Worm (Caenorhabditis elegans) whole organism, young adult: Measurements from ENCODE around the gene sri-48.
"Not testable (repeated sequence)": the region's sequence is repeated elsewhere in the genome, so short reads cannot be mapped to it uniquely, and the experiment has no call there.

Experiments used
- B0019.2 ChIP-seq: fragments of 200-800 bp; sonication (Bioruptor generic); conservative IDR thresholded peaks from 2 replicates; pipeline ENCODE4 v1.3.6; 2022; ENCODE audit warnings: missing genetic modification reagents, missing genetic modification characterization, missing compliant biosample characterization
- B0336.3 ChIP-seq: fragments of 200-800 bp; sonication (Bioruptor generic); IDR thresholded peaks from 2 replicates; pipeline ENCODE4 v1.3.6; 2022; ENCODE audit warnings: missing genetic modification characterization, missing compliant biosample characterization
- F37B4.10 ChIP-seq: fragments of 200-800 bp; sonication (Bioruptor generic); IDR thresholded peaks from 2 replicates; pipeline ENCODE4 v1.3.6; 2022; ENCODE audit warnings: missing genetic modification characterization, missing compliant biosample characterization
- F39B2.1 ChIP-seq: fragments of 200-800 bp; sonication (Bioruptor generic); IDR thresholded peaks from 2 replicates; pipeline ENCODE4 v1.3.6; 2022; ENCODE audit warnings: missing genetic modification reagents, missing genetic modification characterization, missing compliant biosample characterization
- F57C9.4 ChIP-seq: sonication (generic microtip); optimal IDR thresholded peaks from 2 replicates; lab custom pipeline; 2017; ENCODE audit warnings: mild to moderate bottlenecking, missing genetic modification characterization, missing compliant biosample characterization
- T26A5.8 ChIP-seq: sonication (generic microtip); optimal IDR thresholded peaks from 2 replicates; lab custom pipeline; 2016; ENCODE audit warnings: missing genetic modification characterization, missing compliant biosample characterization
- bed-2 ChIP-seq: fragments of 200-800 bp; sonication (Bioruptor generic); IDR thresholded peaks from 2 replicates; pipeline ENCODE4 v1.3.6; 2022; ENCODE audit warnings: missing genetic modification reagents, missing genetic modification characterization, missing compliant biosample characterization
- ceh-58 ChIP-seq: fragments of 200-800 bp; sonication (Bioruptor generic); IDR thresholded peaks from 2 replicates; pipeline ENCODE4 v1.3.6; 2022; ENCODE audit warnings: missing genetic modification characterization, missing compliant biosample characterization
- ceh-91 ChIP-seq: fragments of 200-800 bp; sonication (Bioruptor generic); IDR thresholded peaks from 2 replicates; pipeline ENCODE4 v1.3.6; 2022; ENCODE audit warnings: missing genetic modification reagents, missing genetic modification characterization, missing compliant biosample characterization
- die-1 ChIP-seq: sonication (generic microtip); optimal IDR thresholded peaks from 2 replicates; lab custom pipeline; 2016; ENCODE audit warnings: missing genotype, mild to moderate bottlenecking, missing genetic modification characterization, missing compliant biosample characterization
- dox-1 ChIP-seq: fragments of 200-800 bp; sonication (Bioruptor generic); IDR thresholded peaks from 2 replicates; pipeline ENCODE4 v1.3.6; 2022; ENCODE audit warnings: missing genetic modification reagents, missing genetic modification characterization, missing compliant biosample characterization
- ekl-4 ChIP-seq: fragments of 200-800 bp; sonication (Bioruptor generic); IDR thresholded peaks from 2 replicates; pipeline ENCODE4 v1.3.6; 2022; ENCODE audit warnings: missing genetic modification reagents, missing genetic modification characterization, missing compliant biosample characterization
- lin-26 ChIP-seq: fragments of 200-800 bp; sonication (Bioruptor generic); IDR thresholded peaks from 2 replicates; pipeline ENCODE4 v1.3.6; 2022; ENCODE audit warnings: missing genetic modification reagents, missing genetic modification characterization, missing compliant biosample characterization
- lin-35 ChIP-seq, 3 experiments: fragments of 150-350 bp in 2 of 3; sonication (generic microtip) in 1 of 3; optimal IDR thresholded peaks; 2 replicates each; lab custom pipeline; 2014 to 2018; ENCODE audit warnings: missing biosample characterization in 3 of 3, missing genetic modification characterization in 3 of 3, missing genetic modification reagents in 3 of 3
- lir-1 ChIP-seq: fragments of 200-800 bp; sonication (Bioruptor generic); conservative IDR thresholded peaks from 2 replicates; pipeline ENCODE4 v1.3.6; 2022; ENCODE audit warnings: missing genetic modification reagents, missing genetic modification characterization, missing compliant biosample characterization
- madf-3 ChIP-seq: fragments of 200-800 bp; sonication (Bioruptor generic); IDR thresholded peaks from 2 replicates; pipeline ENCODE4 v1.3.6; 2022; ENCODE audit warnings: missing genetic modification reagents, missing genetic modification characterization, missing compliant biosample characterization
- mcd-1 ChIP-seq: fragments of 200-800 bp; sonication (Bioruptor generic); IDR thresholded peaks from 2 replicates; pipeline ENCODE4 v1.3.6; 2022; ENCODE audit warnings: missing genetic modification reagents, missing genetic modification characterization, missing compliant biosample characterization
- mes-4 ChIP-seq: sonication (generic microtip); optimal IDR thresholded peaks from 2 replicates; lab custom pipeline; 2016; ENCODE audit warnings: missing genotype, missing genetic modification characterization, missing compliant biosample characterization
- nfyb-1 ChIP-seq: fragments of 200-800 bp; sonication (Bioruptor generic); IDR thresholded peaks from 2 replicates; pipeline ENCODE4 v1.3.6; 2022; ENCODE audit warnings: missing genetic modification reagents, missing genetic modification characterization, missing compliant biosample characterization
- nhr-179 ChIP-seq: sonication (generic microtip); optimal IDR thresholded peaks from 2 replicates; lab custom pipeline; 2016; ENCODE audit warnings: mild to moderate bottlenecking, missing genetic modification characterization, missing compliant biosample characterization
- nhr-90 ChIP-seq: sonication (generic microtip); optimal IDR thresholded peaks from 2 replicates; lab custom pipeline; 2016; ENCODE audit warnings: missing genotype, mild to moderate bottlenecking, missing genetic modification characterization, missing compliant biosample characterization
- snpc-4 ChIP-seq, 5 experiments: fragments of 150-350 bp in 1 of 5; sonication (generic microtip) in 4 of 5; optimal IDR thresholded peaks; 2 replicates each; lab custom pipeline; 2014 to 2018; ENCODE audit warnings: missing genetic modification characterization in 5 of 5, missing biosample characterization in 3 of 5, antibody characterized with exemption in 2 of 5, mild to moderate bottlenecking in 2 of 5, missing compliant biosample characterization in 2 of 5, missing genotype in 2 of 5, moderate library complexity in 2 of 5, missing genetic modification reagents in 1 of 5
- tbp1 ChIP-seq: fragments of 200-800 bp; sonication (Bioruptor generic); optimal IDR thresholded peaks from 2 replicates; lab custom pipeline; 2018; ENCODE audit warnings: mild to moderate bottlenecking, missing genetic modification characterization, missing compliant biosample characterization
- zfh-2 ChIP-seq: fragments of 200-800 bp; sonication (Bioruptor generic); conservative IDR thresholded peaks from 2 replicates; pipeline ENCODE4 v1.3.6; 2022; ENCODE audit warnings: missing genetic modification reagents, missing genetic modification characterization, missing compliant biosample characterization
- ztf-22 ChIP-seq: fragments of 200-800 bp; sonication (Bioruptor generic); optimal IDR thresholded peaks from 2 replicates; lab custom pipeline; 2018; ENCODE audit warnings: mild to moderate bottlenecking, missing genetic modification characterization, moderate library complexity, missing compliant biosample characterization
- ztf-3 ChIP-seq: fragments of 200-800 bp; sonication (Bioruptor generic); optimal IDR thresholded peaks from 2 replicates; lab custom pipeline; 2018; ENCODE audit warnings: mild to moderate bottlenecking, missing genetic modification characterization, missing compliant biosample characterization
- ztf-6 ChIP-seq: fragments of 200-800 bp; sonication (Bioruptor generic); IDR thresholded peaks from 2 replicates; pipeline ENCODE4 v1.3.6; 2022; ENCODE audit warnings: missing genetic modification reagents, missing genetic modification characterization, missing compliant biosample characterization

The sri-48 gene

ce11 chrII:3196966-3197365, 4.2 kb downstream of the sri-48 start, which contains the start of gene gcy-15:
TSS of gene gcy-15 (minus strand) at chrII:3197066.
- no peak for TF ChIP-seq B0336.3 (GFP tag; lab: Robert Waterston, UW)
- TF ChIP-seq ztf-6 (GFP tag; lab: Robert Waterston, UW), result no peak
- TF ChIP-seq nfyb-1 (GFP tag; lab: Robert Waterston, UW), result no peak
- no peak for TF ChIP-seq lin-26 (GFP tag; lab: Robert Waterston, UW)
- no peak for TF ChIP-seq mes-4 (tag; lab: Kevin White, UChicago)

- TF ChIP-seq ztf-3 (GFP tag; lab: Kevin White, UChicago), result no peak
- no peak for TF ChIP-seq lin-26 (GFP tag; lab: Robert Waterston, UW)
- no peak for TF ChIP-seq B0019.2
- no peak for TF ChIP-seq snpc-4 (GFP tag; optimal IDR thresholded peaks at IDR 0.05; lab: Kevin White, UChicago)
- peak in 1 of 4 experiments; percentile 68 for TF ChIP-seq snpc-4 (tag; optimal IDR thresholded peaks at IDR 0.05; lab: Kevin White, UChicago)
- TF ChIP-seq madf-3, result no peak
- TF ChIP-seq zfh-2 (GFP tag; lab: Robert Waterston, UW), result peak; percentile 69; the same call in 1 of the 2 replicates
- no peak for TF ChIP-seq nhr-179 (tag; lab: Kevin White, UChicago)
- no peak for TF ChIP-seq F57C9.4 (tag; lab: Kevin White, UChicago)
- TF ChIP-seq nhr-90 (tag; lab: Kevin White, UChicago), result no peak
- no peak for TF ChIP-seq lir-1 (GFP tag; lab: Robert Waterston, UW)
- no peak for TF ChIP-seq dox-1 (GFP tag; lab: Robert Waterston, UW)
- TF ChIP-seq ekl-4 (GFP tag; lab: Robert Waterston, UW), result no peak
- TF ChIP-seq ceh-91 (GFP tag; lab: Robert Waterston, UW), result no peak
Observed at ce11 chrII:3195739-3196138, 5.4 kb downstream of the sri-48 start.

- not testable (repeated sequence) for TF ChIP-seq ceh-91 (GFP tag; lab: Robert Waterston, UW); F37B4.10 (GFP tag; lab: Robert Waterston, UW); T26A5.8 (tag; lab: Kevin White, UChicago)
Observed at ce11 chrII:3191544-3191943, 9.6 kb downstream of the sri-48 start, which contains the start of gene Y27F2A.9. TSS of gene Y27F2A.9 (minus strand) at chrII:3191644.

- TF ChIP-seq F39B2.1 (GFP tag; lab: Robert Waterston, UW); B0336.3 (GFP tag; lab: Robert Waterston, UW); die-1 (tag; lab: Kevin White, UChicago): not testable (repeated sequence)
Observed at ce11 chrII:3189038-3189437, 12.1 kb downstream of the sri-48 start, which contains the start of gene Y27F2A.11. TSS of gene Y27F2A.11 (plus strand) at chrII:3189338.

- TF ChIP-seq zfh-2 (GFP tag; lab: Robert Waterston, UW) (peak; percentile 67), mcd-1 (GFP tag; lab: Robert Waterston, UW) (no peak), ekl-4 (GFP tag; lab: Robert Waterston, UW) (no peak)
- TF ChIP-seq, all 124 proteins: peak for 1
Observed at ce11 chrII:3185848-3186247, 15.3 kb downstream of the sri-48 start.

ce11 chrII:3184858-3185257, 16.3 kb downstream of the sri-48 start, which contains the start of gene sri-78:
TSS of gene sri-78 (plus strand) at chrII:3185158.
- TF ChIP-seq T26A5.8 (tag; lab: Kevin White, UChicago); tbp1 (GFP tag; lab: Kevin White, UChicago); bed-2 (GFP tag; lab: Robert Waterston, UW): not testable (repeated sequence)

ce11 chrII:3183300-3183840, 17.8 kb downstream of the sri-48 start, which contains the start of the genes Y27F2A.6 and Y27F2A.8:
TSS of gene Y27F2A.6 (minus strand) at chrII:3183400.
TSS of gene Y27F2A.8 (plus strand) at chrII:3183790.
- TF ChIP-seq ztf-22 (GFP tag; lab: Kevin White, UChicago); ceh-58; lin-35 (GFP tag; optimal IDR thresholded peaks at IDR 0.05; lab: Kevin White, UChicago): not testable (repeated sequence)
